Worm (Caenorhabditis elegans): ENCODE data around the gene try-4.

DNA sequence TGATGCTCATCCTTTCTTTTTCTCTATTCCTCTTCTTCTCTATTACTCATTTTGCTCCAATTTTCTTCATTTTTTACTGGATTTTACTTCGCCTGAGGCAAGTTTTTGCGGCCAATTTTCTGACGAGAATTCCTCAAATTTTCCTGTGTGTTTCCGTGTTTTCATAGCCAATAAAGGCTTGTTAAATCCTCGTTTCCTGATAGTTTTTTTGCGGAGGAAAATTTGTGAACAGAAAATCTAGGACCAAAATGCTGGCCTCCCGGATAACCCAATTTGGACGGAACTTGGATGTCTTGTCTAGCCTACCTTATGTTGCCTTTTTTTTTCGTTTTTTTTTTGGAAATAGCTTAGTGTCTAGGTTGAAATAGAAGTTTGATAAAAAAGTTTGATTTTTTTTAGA is 47.3 kb downstream of the try-4 start:
- TF ChIP-seq snpc-4 (tag; optimal IDR thresholded peaks at IDR 0.05) (no peak), nhr-76 (tag; optimal IDR thresholded peaks at IDR 0.05) (no peak), unc-39 (tag; optimal IDR thresholded peaks at IDR 0.05) (no peak), mep-1 (tag; optimal IDR thresholded peaks at IDR 0.05) (no peak), ztf-11 (tag; optimal IDR thresholded peaks at IDR 0.05) (no peak), mab-5 (tag; optimal IDR thresholded peaks at IDR 0.05) (no peak), elt-3 (tag; optimal IDR thresholded peaks at IDR 0.05) (no peak), lsy-2 (tag; optimal IDR thresholded peaks at IDR 0.05) (no peak), sptf-1 (tag; optimal IDR thresholded peaks at IDR 0.05) (no peak)
